Worm (Caenorhabditis elegans): Measurements from ENCODE around the gene npr-22.

The npr-22 gene

DNA sequence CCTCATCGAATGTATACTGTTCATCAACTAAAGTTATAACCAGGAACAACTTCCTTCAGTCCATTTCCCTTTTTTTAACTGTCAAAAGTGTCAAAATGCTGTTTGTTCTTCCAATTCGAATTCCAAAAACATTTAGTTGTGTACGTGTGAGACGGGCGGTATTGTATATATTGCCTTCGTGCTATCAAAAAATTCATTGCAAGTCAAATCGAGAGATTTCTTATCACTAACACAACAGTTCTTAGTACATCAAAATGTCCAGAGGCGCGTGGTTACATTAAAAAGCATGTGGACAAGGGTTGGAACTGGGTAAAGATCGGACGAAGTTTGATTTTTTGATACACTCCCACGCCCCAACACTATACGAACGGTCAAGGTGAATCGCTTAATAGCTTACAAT lies 30.9 kb upstream of the npr-22 start:
- TF ChIP-seq ceh-16 (tag; optimal IDR thresholded peaks at IDR 0.05) (no peak), fos-1 (tag; optimal IDR thresholded peaks at IDR 0.05) (peak; percentile 73), lin-11 (tag; optimal IDR thresholded peaks at IDR 0.05) (no peak), unc-39 (tag; optimal IDR thresholded peaks at IDR 0.05) (no peak), elt-1 (tag; optimal IDR thresholded peaks at IDR 0.05) (no peak), lin-39 (tag; optimal IDR thresholded peaks at IDR 0.05) (no peak), ztf-1 (GFP tag; conservative IDR thresholded peaks at IDR 0.05) (no peak), unc-55 (GFP tag; optimal IDR thresholded peaks at IDR 0.05) (no peak), nhr-23 (tag; optimal IDR thresholded peaks at IDR 0.05) (no peak), sma-3 (GFP tag; optimal IDR thresholded peaks at IDR 0.05) (peak; percentile 78), sem-4 (tag; optimal IDR thresholded peaks at IDR 0.05) (no peak), mdl-1 (tag; optimal IDR thresholded peaks at IDR 0.05) (peak; percentile 51 to 70), R02D3.7 (tag; optimal IDR thresholded peaks at IDR 0.05) (no peak), nhr-77 (tag; optimal IDR thresholded peaks at IDR 0.05) (no peak), ama-1 (optimal IDR thresholded peaks at IDR 0.05) (no peak), mab-5 (tag; optimal IDR thresholded peaks at IDR 0.05) (no peak), blmp-1 (tag; optimal IDR thresholded peaks at IDR 0.05; ENCODE audit: insufficient read depth) (no peak), C34F6.9 (tag; optimal IDR thresholded peaks at IDR 0.05) (no peak), lsy-2 (tag; optimal IDR thresholded peaks at IDR 0.05) (no peak), nhr-6 (tag; optimal IDR thresholded peaks at IDR 0.05) (no peak), unc-62 (GFP tag; optimal IDR thresholded peaks at IDR 0.05) (no peak), ztf-11 (tag; optimal IDR thresholded peaks at IDR 0.05) (no peak), nhr-25 (tag; optimal IDR thresholded peaks at IDR 0.05) (peak; percentile 58), egl-27 (tag; optimal IDR thresholded peaks at IDR 0.05) (no peak), nhr-237 (tag; optimal IDR thresholded peaks at IDR 0.05) (no peak), nhr-11 (tag; optimal IDR thresholded peaks at IDR 0.05) (no peak), nhr-12 (tag; optimal IDR thresholded peaks at IDR 0.05) (no peak), sma-9 (GFP tag; optimal IDR thresholded peaks at IDR 0.05) (peak; percentile 97), sma-9 (tag; optimal IDR thresholded peaks at IDR 0.05) (no peak), crh-2 (tag; optimal IDR thresholded peaks at IDR 0.05) (peak; percentile 66), nhr-129 (tag; optimal IDR thresholded peaks at IDR 0.05) (peak; percentile 41), aly-2 (tag; optimal IDR thresholded peaks at IDR 0.05) (no peak), gmeb-1 (tag; optimal IDR thresholded peaks at IDR 0.05) (peak; percentile 38), dmd-4 (tag; optimal IDR thresholded peaks at IDR 0.05) (no peak), mbf-1 (tag; optimal IDR thresholded peaks at IDR 0.05) (no peak), nhr-21 (tag; optimal IDR thresholded peaks at IDR 0.05) (peak; percentile 72), F13H6.1 (tag; optimal IDR thresholded peaks at IDR 0.05) (peak; percentile 26), snpc-4 (tag; optimal IDR thresholded peaks at IDR 0.05) (no peak), peb-1 (tag; optimal IDR thresholded peaks at IDR 0.05) (no peak), ztf-4 (tag; optimal IDR thresholded peaks at IDR 0.05) (no peak), zag-1 (tag; optimal IDR thresholded peaks at IDR 0.05) (no peak), alr-1 (tag; optimal IDR thresholded peaks at IDR 0.05) (no peak), Y55F3AM.14 (GFP tag; optimal IDR thresholded peaks at IDR 0.05) (no peak), nhr-10 (tag; optimal IDR thresholded peaks at IDR 0.05) (no peak)

DNA sequence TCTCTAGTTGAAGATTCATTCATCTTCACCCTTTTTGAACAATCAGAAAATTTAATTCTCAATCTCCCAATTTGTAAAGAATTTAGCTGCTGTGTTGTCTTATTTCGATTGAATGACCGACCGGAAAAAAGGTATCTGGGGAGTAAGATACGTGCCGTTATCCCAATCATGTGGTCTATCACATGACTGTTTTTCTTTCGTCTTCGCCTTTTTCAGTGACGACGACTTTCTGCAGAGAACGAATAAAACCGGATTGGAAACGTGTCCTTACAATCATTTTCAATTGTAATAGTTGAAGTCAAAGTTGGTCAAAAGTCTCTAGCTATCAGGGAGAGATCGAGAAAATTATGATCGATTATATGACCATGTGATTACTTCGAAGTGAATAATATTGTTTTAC lies 30.2 kb upstream of the npr-22 start:
- peak in 1 of 2 experiments; percentile 58 for TF ChIP-seq lsy-2 (tag; optimal IDR thresholded peaks at IDR 0.05)
- peak; percentile 66 for TF ChIP-seq egl-27 (tag; optimal IDR thresholded peaks at IDR 0.05)
- no peak for TF ChIP-seq nhr-10 (tag; optimal IDR thresholded peaks at IDR 0.05)
- no peak for TF ChIP-seq ztf-4 (tag; optimal IDR thresholded peaks at IDR 0.05)
- TF ChIP-seq ama-1 (optimal IDR thresholded peaks at IDR 0.05): peak; percentile 44
- peak; percentile 91 for TF ChIP-seq sma-3 (GFP tag; optimal IDR thresholded peaks at IDR 0.05)
- TF ChIP-seq C34F6.9 (tag; optimal IDR thresholded peaks at IDR 0.05): peak; percentile 17
- peak; percentile 73 for TF ChIP-seq blmp-1 (tag; optimal IDR thresholded peaks at IDR 0.05; ENCODE audit: insufficient read depth)
- TF ChIP-seq nhr-77 (tag; optimal IDR thresholded peaks at IDR 0.05): no peak
- TF ChIP-seq Y55F3AM.14 (GFP tag; optimal IDR thresholded peaks at IDR 0.05): no peak
- TF ChIP-seq mbf-1 (tag; optimal IDR thresholded peaks at IDR 0.05): no peak
- no peak for TF ChIP-seq unc-39 (tag; optimal IDR thresholded peaks at IDR 0.05)
- TF ChIP-seq ceh-82 (tag; optimal IDR thresholded peaks at IDR 0.05): no peak
- TF ChIP-seq nhr-11 (tag; optimal IDR thresholded peaks at IDR 0.05): no peak
- TF ChIP-seq nhr-25 (tag; optimal IDR thresholded peaks at IDR 0.05): peak; percentile 95
- TF ChIP-seq gmeb-1 (tag; optimal IDR thresholded peaks at IDR 0.05): peak; percentile 55
- no peak for TF ChIP-seq zag-1 (tag; optimal IDR thresholded peaks at IDR 0.05)
- TF ChIP-seq lin-11 (tag; optimal IDR thresholded peaks at IDR 0.05): no peak
- no peak for TF ChIP-seq peb-1 (tag; optimal IDR thresholded peaks at IDR 0.05)
- peak; percentile 71 for TF ChIP-seq crh-2 (tag; optimal IDR thresholded peaks at IDR 0.05)
- TF ChIP-seq aly-2 (tag; optimal IDR thresholded peaks at IDR 0.05): no peak
- TF ChIP-seq nhr-237 (tag; optimal IDR thresholded peaks at IDR 0.05): no peak
- no peak for TF ChIP-seq alr-1 (tag; optimal IDR thresholded peaks at IDR 0.05)
- no peak for TF ChIP-seq ztf-11 (tag; optimal IDR thresholded peaks at IDR 0.05)
- TF ChIP-seq F13H6.1 (tag; optimal IDR thresholded peaks at IDR 0.05): peak; percentile 41
- TF ChIP-seq dmd-4 (tag; optimal IDR thresholded peaks at IDR 0.05): no peak
- no peak for TF ChIP-seq lin-13 (GFP tag; optimal IDR thresholded peaks at IDR 0.05)
- TF ChIP-seq sem-4 (tag; optimal IDR thresholded peaks at IDR 0.05): peak; percentile 50
- TF ChIP-seq elt-1 (tag; optimal IDR thresholded peaks at IDR 0.05): no peak
- TF ChIP-seq nhr-129 (tag; optimal IDR thresholded peaks at IDR 0.05): peak; percentile 72
- TF ChIP-seq mab-5 (tag; optimal IDR thresholded peaks at IDR 0.05): no peak
- peak in 1 of 2 experiments; percentile 31 for TF ChIP-seq mdl-1 (tag; optimal IDR thresholded peaks at IDR 0.05)
- TF ChIP-seq R02D3.7 (tag; optimal IDR thresholded peaks at IDR 0.05): no peak
- TF ChIP-seq ztf-1 (GFP tag; conservative IDR thresholded peaks at IDR 0.05): no peak
- TF ChIP-seq nhr-21 (tag; optimal IDR thresholded peaks at IDR 0.05): peak; percentile 93
- peak; percentile 11 for TF ChIP-seq fos-1 (tag; optimal IDR thresholded peaks at IDR 0.05)
- TF ChIP-seq elt-3 (tag; optimal IDR thresholded peaks at IDR 0.05): no peak
- peak; percentile 76 for TF ChIP-seq nhr-6 (tag; optimal IDR thresholded peaks at IDR 0.05)
- TF ChIP-seq unc-62 (GFP tag; optimal IDR thresholded peaks at IDR 0.05): no peak
- no peak for TF ChIP-seq snpc-4 (tag; optimal IDR thresholded peaks at IDR 0.05)
- TF ChIP-seq ceh-16 (tag; optimal IDR thresholded peaks at IDR 0.05): no peak
- peak; percentile 96 for TF ChIP-seq sma-9 (GFP tag; optimal IDR thresholded peaks at IDR 0.05)
- no peak for TF ChIP-seq sma-9 (tag; optimal IDR thresholded peaks at IDR 0.05)

Measured in whole organism, L2 larva.